Fruit fly (Drosophila melanogaster) whole organism, embryonic: ENCODE results near the gene Mis12.
A peak's percentile ranks its signal among the peaks of the same experiment; 100 is the strongest.

Experiments used
- Antp ChIP-seq: fragments of 200-800 bp; sonication (Bioruptor generic); optimal IDR thresholded peaks from 3 replicates; lab custom pipeline; 2016; ENCODE audit warnings: missing biosample characterization, missing genetic modification characterization
- CG10431 ChIP-seq: fragments of 200-800 bp; sonication (Bioruptor generic); optimal IDR thresholded peaks from 3 replicates; lab custom pipeline; 2018; ENCODE audit warnings: missing biosample characterization, mild to moderate bottlenecking, missing genetic modification characterization
- CG12659 ChIP-seq: fragments of 200-800 bp; sonication (Bioruptor generic); optimal IDR thresholded peaks from 3 replicates; lab custom pipeline; 2017; ENCODE audit warnings: mild to moderate bottlenecking, missing biosample characterization, missing genetic modification reagents, missing genetic modification characterization
- CG12942 ChIP-seq: fragments of 200-800 bp; sonication (Bioruptor generic); optimal IDR thresholded peaks from 3 replicates; lab custom pipeline; 2016; ENCODE audit warnings: missing biosample characterization, missing genetic modification characterization
- CG14710 ChIP-seq: fragments of 200-800 bp; sonication (Bioruptor generic); optimal IDR thresholded peaks from 3 replicates; lab custom pipeline; 2019; ENCODE audit warnings: missing biosample characterization, mild to moderate bottlenecking, missing genetic modification characterization, moderate library complexity
- CG15011 ChIP-seq: fragments of 200-800 bp; sonication (Bioruptor generic); optimal IDR thresholded peaks from 3 replicates; lab custom pipeline; 2018; ENCODE audit warnings: missing biosample characterization, mild to moderate bottlenecking, missing genetic modification characterization
- CG17385 ChIP-seq: fragments of 200-800 bp; sonication (Bioruptor generic); optimal IDR thresholded peaks from 3 replicates; lab custom pipeline; 2018; ENCODE audit warnings: missing biosample characterization, mild to moderate bottlenecking, missing genetic modification characterization
- CG17802 ChIP-seq: fragments of 200-800 bp; sonication (Bioruptor generic); optimal IDR thresholded peaks from 2 replicates; lab custom pipeline; 2018; ENCODE audit warnings: missing biosample characterization, mild to moderate bottlenecking, missing genetic modification characterization, moderate library complexity
- CG18262 ChIP-seq: fragments of 200-800 bp; optimal IDR thresholded peaks from 3 replicates; lab custom pipeline; 2019; ENCODE audit warnings: missing biosample characterization, mild to moderate bottlenecking, missing genetic modification characterization, moderate library complexity
- CG2678 ChIP-seq: fragments of 200-800 bp; sonication (Bioruptor generic); optimal IDR thresholded peaks from 3 replicates; lab custom pipeline; 2019; ENCODE audit warnings: missing biosample characterization, mild to moderate bottlenecking, missing genetic modification characterization, moderate library complexity
- CG30431 ChIP-seq: fragments of 200-800 bp; sonication (Bioruptor generic); optimal IDR thresholded peaks from 2 replicates; lab custom pipeline; 2017; ENCODE audit warnings: missing biosample characterization, missing genetic modification characterization
- CG34376 ChIP-seq: fragments of 200-800 bp; sonication (Bioruptor generic); optimal IDR thresholded peaks from 2 replicates; lab custom pipeline; 2018; ENCODE audit warnings: missing biosample characterization, mild to moderate bottlenecking, missing genetic modification characterization
- CG4282 ChIP-seq: fragments of 200-800 bp; sonication (Bioruptor generic); optimal IDR thresholded peaks from 2 replicates; lab custom pipeline; 2016; ENCODE audit warnings: missing biosample characterization, missing genetic modification characterization
- CG5180 ChIP-seq: fragments of 200-800 bp; sonication (Bioruptor generic); optimal IDR thresholded peaks from 3 replicates; lab custom pipeline; 2017; ENCODE audit warnings: missing biosample characterization, missing genetic modification characterization, mild to moderate bottlenecking, moderate library complexity, missing genetic modification reagents
- CG6689 ChIP-seq: fragments of 200-800 bp; sonication (Bioruptor generic); IDR thresholded peaks from 2 replicates; pipeline ENCODE4 v1.3.6; 2022; ENCODE audit warnings: missing biosample characterization, missing genetic modification characterization
- CG6791 ChIP-seq: fragments of 200-800 bp; sonication (Bioruptor generic); IDR thresholded peaks from 3 replicates; pipeline ENCODE4 v1.3.6; 2022; ENCODE audit warnings: missing biosample characterization, missing genetic modification characterization; ENCODE audit not compliant: partially characterized antibody
- CG8478 ChIP-seq: fragments of >200 bp; optimal IDR thresholded peaks from 2 replicates; lab custom pipeline; 2018
- CG8924 ChIP-seq: fragments of 200-800 bp; optimal IDR thresholded peaks from 3 replicates; lab custom pipeline; 2019; ENCODE audit warnings: missing biosample characterization, mild to moderate bottlenecking, missing genetic modification characterization, moderate library complexity
- CoRest ChIP-seq: fragments of 200-800 bp; sonication (Bioruptor generic); optimal IDR thresholded peaks from 3 replicates; lab custom pipeline; 2018; ENCODE audit warnings: missing biosample characterization, mild to moderate bottlenecking, missing genetic modification characterization, moderate library complexity
- D19A ChIP-seq: fragments of 200-800 bp; optimal IDR thresholded peaks from 3 replicates; lab custom pipeline; 2019; ENCODE audit warnings: missing biosample characterization, mild to moderate bottlenecking, missing genetic modification characterization, moderate library complexity
- Fer3 ChIP-seq: fragments of 200-800 bp; sonication (Bioruptor generic); optimal IDR thresholded peaks from 2 replicates; lab custom pipeline; 2018; ENCODE audit warnings: missing biosample characterization, mild to moderate bottlenecking, missing genetic modification characterization, moderate library complexity
- H2.0 ChIP-seq: fragments of 200-800 bp; sonication (Bioruptor generic); IDR thresholded peaks from 2 replicates; pipeline ENCODE4 v1.3.6; 2022; ENCODE audit warnings: missing biosample characterization, missing genetic modification characterization
- HHEX ChIP-seq: fragments of 200-800 bp; sonication (Bioruptor generic); optimal IDR thresholded peaks from 3 replicates; lab custom pipeline; 2017; ENCODE audit warnings: missing biosample characterization, mild to moderate bottlenecking, missing genetic modification characterization, missing genetic modification reagents
- HLH4C ChIP-seq: fragments of 200-800 bp; sonication (Bioruptor generic); IDR thresholded peaks from 3 replicates; pipeline ENCODE4 v1.3.6; 2022; ENCODE audit warnings: missing biosample characterization, missing genetic modification characterization; ENCODE audit not compliant: partially characterized antibody
- Hmr ChIP-seq: fragments of 200-800 bp; sonication (Bioruptor generic); optimal IDR thresholded peaks from 3 replicates; lab custom pipeline; 2017; ENCODE audit warnings: mild to moderate bottlenecking, missing biosample characterization, missing genetic modification reagents, missing genetic modification characterization
- Lhr ChIP-seq: fragments of 200-800 bp; sonication (Bioruptor generic); optimal IDR thresholded peaks from 3 replicates; lab custom pipeline; 2017; ENCODE audit warnings: mild to moderate bottlenecking, missing biosample characterization, missing genetic modification reagents, missing genetic modification characterization
- NFAT ChIP-seq: fragments of 200-800 bp; sonication (Bioruptor generic); IDR thresholded peaks from 2 replicates; pipeline ENCODE4 v1.3.6; 2022; ENCODE audit warnings: missing biosample characterization, missing genetic modification characterization
- Optix ChIP-seq: fragments of 200-800 bp; sonication (Bioruptor generic); IDR thresholded peaks from 3 replicates; pipeline ENCODE4 v1.3.6; 2022; ENCODE audit warnings: missing biosample characterization, missing genetic modification characterization
- PHDP ChIP-seq: fragments of 200-800 bp; sonication (Bioruptor generic); optimal IDR thresholded peaks from 3 replicates; lab custom pipeline; 2018; ENCODE audit warnings: missing biosample characterization, mild to moderate bottlenecking, missing genetic modification characterization, moderate library complexity
- Xrp1 ChIP-seq: fragments of 200-800 bp; sonication (Bioruptor generic); IDR thresholded peaks from 2 replicates; pipeline ENCODE4 v1.3.6; 2022; ENCODE audit warnings: missing biosample characterization, missing genetic modification characterization
- ara ChIP-seq: fragments of 200-800 bp; sonication (Bioruptor generic); IDR thresholded peaks from 2 replicates; pipeline ENCODE4 v1.3.6; 2022; ENCODE audit warnings: missing biosample characterization, missing genetic modification characterization
- bab2 ChIP-seq: fragments of 200-800 bp; sonication (Bioruptor generic); optimal IDR thresholded peaks from 2 replicates; lab custom pipeline; 2016; ENCODE audit warnings: missing biosample characterization, missing genetic modification characterization
- chif ChIP-seq, 2 experiments: fragments of 200-800 bp; sonication (Bioruptor generic); optimal IDR thresholded peaks; 3 replicates each; lab custom pipeline; 2016; ENCODE audit warnings: missing biosample characterization in 2 of 2, missing genetic modification characterization in 2 of 2
- ems ChIP-seq: fragments of 200-800 bp; sonication (Bioruptor generic); optimal IDR thresholded peaks from 3 replicates; lab custom pipeline; 2016; ENCODE audit warnings: missing biosample characterization, missing genetic modification characterization
- ind ChIP-seq: fragments of 200-800 bp; sonication (Bioruptor generic); optimal IDR thresholded peaks from 3 replicates; lab custom pipeline; 2016; ENCODE audit warnings: missing biosample characterization, missing genetic modification characterization
- insv ChIP-seq, 2 experiments: fragments of 200-800 bp; sonication (Bioruptor generic); optimal IDR thresholded peaks; 3 replicates each; lab custom pipeline; 2016 to 2018; ENCODE audit warnings: missing biosample characterization in 2 of 2, missing genetic modification characterization in 2 of 2
- jumu ChIP-seq: fragments of 200-800 bp; sonication (Bioruptor generic); optimal IDR thresholded peaks from 3 replicates; lab custom pipeline; 2016; ENCODE audit warnings: missing biosample characterization, missing genetic modification characterization
- mld ChIP-seq: fragments of 200-800 bp; sonication (Bioruptor generic); IDR thresholded peaks from 3 replicates; pipeline ENCODE4 v1.3.6; 2022; ENCODE audit warnings: missing biosample characterization, missing genetic modification characterization; ENCODE audit not compliant: partially characterized antibody
- nom ChIP-seq: fragments of 200-800 bp; sonication (Bioruptor generic); optimal IDR thresholded peaks from 2 replicates; lab custom pipeline; 2017; ENCODE audit warnings: missing biosample characterization, missing genetic modification characterization, mild to moderate bottlenecking, moderate library complexity, missing genetic modification reagents
- pan ChIP-seq, 4 experiments: fragments of >200 bp in 3 of 4; fragments of 200-800 bp in 1 of 4; sonication (Bioruptor generic) in 1 of 4; optimal IDR thresholded peaks in 3 of 4; IDR thresholded peaks in 1 of 4; 2 replicates each; pipeline versions ENCODE4 v1.3.6 to Lab custom; 2017 to 2022; ENCODE audit warnings: missing biosample characterization in 2 of 4, missing genetic modification characterization in 2 of 4, mixed read lengths in 1 of 4
- phol ChIP-seq: fragments of 200-800 bp; sonication (Bioruptor generic); optimal IDR thresholded peaks from 3 replicates; lab custom pipeline; 2018; ENCODE audit warnings: missing biosample characterization, mild to moderate bottlenecking, missing genetic modification characterization, moderate library complexity
- prd ChIP-seq, 3 experiments: fragments of >200 bp in 2 of 3; fragments of 200-800 bp in 1 of 3; sonication (Bioruptor generic) in 1 of 3; optimal IDR thresholded peaks in 2 of 3; IDR thresholded peaks in 1 of 3; 2 replicates in 2 of 3; 3 replicates in 1 of 3; pipeline versions ENCODE4 v1.3.6 to Lab custom; 2017 to 2022; ENCODE audit warnings: missing biosample characterization in 1 of 3, missing genetic modification characterization in 1 of 3
- schlank ChIP-seq: fragments of 200-800 bp; sonication (Bioruptor generic); optimal IDR thresholded peaks from 2 replicates; lab custom pipeline; 2018; ENCODE audit warnings: missing biosample characterization, mild to moderate bottlenecking, missing genetic modification characterization
- twi ChIP-seq: fragments of 200-800 bp; optimal IDR thresholded peaks from 2 replicates; lab custom pipeline; 2019; ENCODE audit warnings: missing biosample characterization, mild to moderate bottlenecking, missing genetic modification characterization, moderate library complexity
- vvl ChIP-seq: fragments of 200-800 bp; sonication (Bioruptor generic); IDR thresholded peaks from 2 replicates; pipeline ENCODE4 v1.3.6; 2022; ENCODE audit warnings: missing biosample characterization, missing genetic modification characterization

The Mis12 gene

dm6 chr3L:6988942-6989569 lies 20.2 kb upstream of the Mis12 start (continued):
- TF ChIP-seq CG10431 (peak; percentile 65), prd (optimal IDR thresholded peaks at IDR 0.05; lab: Kevin White, UChicago) (no peak), prd (GFP tag; IDR thresholded peaks at IDR 0.05; lab: Robert Waterston, UW) (peak; percentile 87), CG8478 (lab: Kevin White, UChicago) (no peak), CG17802 (tag; lab: Kevin White, UChicago) (peak; percentile 34), CoRest (tag; lab: Kevin White, UChicago) (peak; percentile 97), nom (GFP tag; lab: Kevin White, UChicago) (peak; percentile 69)
- TF ChIP-seq, all 482 proteins: peak for 384

dm6 chr3L:6984486-6984885 lies 15.6 kb upstream of the Mis12 start, which contains the start of the genes CG32388 and CG43439:
TSS of gene CG32388 (minus strand) at chr3L:6984586.
TSS of gene CG43439 (minus strand) at chr3L:6984586.
- TF ChIP-seq CG6791 (GFP tag; lab: Robert Waterston, UW): no peak
- no peak for TF ChIP-seq CG6689 (GFP tag; lab: Robert Waterston, UW)
- no peak for TF ChIP-seq ind
- TF ChIP-seq mld (GFP tag; lab: Robert Waterston, UW): no peak
- TF ChIP-seq insv (GFP tag; optimal IDR thresholded peaks at IDR 0.05; lab: Kevin White, UChicago): no peak
- TF ChIP-seq CG5180 (GFP tag; lab: Kevin White, UChicago): no peak
- TF ChIP-seq twi (tag; lab: Kevin White, UChicago): no peak
- TF ChIP-seq HLH4C (GFP tag; lab: Robert Waterston, UW): no peak
- TF ChIP-seq Antp: no peak
- TF ChIP-seq schlank: no peak

- TF ChIP-seq D19A: peak; percentile 43
- TF ChIP-seq Hmr: peak; percentile 2
- TF ChIP-seq CG4282: no peak
- peak; percentile 79 for TF ChIP-seq CG18262 (tag; lab: Kevin White, UChicago)
- peak; percentile 37 for TF ChIP-seq PHDP (tag; lab: Kevin White, UChicago)
- peak; percentile 2 for TF ChIP-seq ems (GFP tag; lab: Kevin White, UChicago)
- TF ChIP-seq CG30431 (GFP tag; lab: Kevin White, UChicago): peak; percentile 62
- peak; percentile 68 for TF ChIP-seq CG8924 (tag; lab: Kevin White, UChicago)
- peak; percentile 45 for TF ChIP-seq CG2678 (tag; lab: Kevin White, UChicago)
- peak; percentile 44 for TF ChIP-seq bab2 (GFP tag; lab: Kevin White, UChicago)
- no peak for TF ChIP-seq Fer3 (tag; lab: Kevin White, UChicago)
- no peak for TF ChIP-seq CG34376 (GFP tag; lab: Kevin White, UChicago)
- peak; percentile 33 for TF ChIP-seq CG17385 (GFP tag; lab: Kevin White, UChicago)
- TF ChIP-seq Lhr (GFP tag; lab: Kevin White, UChicago): peak; percentile 30
- peak in 1 of 2 experiments; percentile 4 for TF ChIP-seq chif (GFP tag; optimal IDR thresholded peaks at IDR 0.05; lab: Kevin White, UChicago)
- no peak for TF ChIP-seq HHEX (GFP tag; lab: Kevin White, UChicago)
- TF ChIP-seq pan (optimal IDR thresholded peaks at IDR 0.05; lab: Kevin White, UChicago): no peak
- peak in 1 of 2 experiments; percentile 12 for TF ChIP-seq pan (GFP tag; optimal IDR thresholded peaks at IDR 0.05 in 1 of 2, IDR thresholded peaks at IDR 0.05 in 1 of 2)
- TF ChIP-seq CG14710 (tag; lab: Kevin White, UChicago): peak; percentile 57
- TF ChIP-seq CG15011 (GFP tag; lab: Kevin White, UChicago): peak; percentile 7
- TF ChIP-seq ind: peak; percentile 2
- TF ChIP-seq CG12659 (GFP tag; lab: Kevin White, UChicago): peak; percentile 33
- no peak for TF ChIP-seq H2.0 (GFP tag; lab: Robert Waterston, UW)
- TF ChIP-seq phol (tag; lab: Kevin White, UChicago): peak; percentile 66
- TF ChIP-seq NFAT (GFP tag; lab: Robert Waterston, UW): no peak
- TF ChIP-seq CG12942 (GFP tag; lab: Kevin White, UChicago): peak; percentile 2
- TF ChIP-seq vvl (GFP tag; lab: Robert Waterston, UW): peak; percentile 31; the same call in 1 of the 2 replicates
- peak; percentile 20 for TF ChIP-seq jumu
- no peak for TF ChIP-seq Optix
- TF ChIP-seq Xrp1 (GFP tag; lab: Robert Waterston, UW): peak; percentile 61
- peak; percentile 50; the same call in 1 of the 2 replicates for TF ChIP-seq ara (GFP tag; lab: Robert Waterston, UW)
Measured at dm6 chr3L:6981823-6982222, 13.0 kb upstream of the Mis12 start.
